Worm (Caenorhabditis elegans) whole organism, young adult: ENCODE measurements around the gene gfm-1.
A peak's percentile ranks its signal among the peaks of the same experiment; 100 is the strongest.

Experiments
- B0019.2 ChIP-seq: fragments of 200-800 bp; sonication (Bioruptor generic); conservative IDR thresholded peaks from 2 replicates; pipeline ENCODE4 v1.3.6; 2022; ENCODE audit warnings: missing genetic modification reagents, missing genetic modification characterization, missing compliant biosample characterization
- C06A6.2 ChIP-seq: fragments of 200-800 bp; sonication (Bioruptor generic); conservative IDR thresholded peaks from 2 replicates; pipeline ENCODE4 v1.3.6; 2022; ENCODE audit warnings: missing genetic modification characterization, missing compliant biosample characterization
- D2030.7 ChIP-seq: fragments of 200-800 bp; sonication (Bioruptor generic); IDR thresholded peaks from 2 replicates; pipeline ENCODE4 v1.3.6; 2022; ENCODE audit warnings: missing genetic modification reagents, missing genetic modification characterization, missing compliant biosample characterization
- F10E7.11 ChIP-seq: sonication (generic microtip); optimal IDR thresholded peaks from 2 replicates; lab custom pipeline; 2017; ENCODE audit warnings: mild to moderate bottlenecking, missing genetic modification characterization, moderate library complexity, missing compliant biosample characterization
- F33H1.4 ChIP-seq: fragments of 200-800 bp; sonication (Bioruptor generic); IDR thresholded peaks from 2 replicates; pipeline ENCODE4 v1.3.6; 2022; ENCODE audit warnings: missing genetic modification reagents, missing genetic modification characterization, missing compliant biosample characterization
- K12H6.12 ChIP-seq: fragments of 200-800 bp; sonication (Bioruptor generic); optimal IDR thresholded peaks from 2 replicates; lab custom pipeline; 2018; ENCODE audit warnings: mild to moderate bottlenecking, missing genetic modification characterization, missing compliant biosample characterization
- T26A5.8 ChIP-seq: sonication (generic microtip); optimal IDR thresholded peaks from 2 replicates; lab custom pipeline; 2016; ENCODE audit warnings: missing genetic modification characterization, missing compliant biosample characterization
- Y53F4B.3 ChIP-seq: fragments of 200-800 bp; sonication (Bioruptor generic); IDR thresholded peaks from 2 replicates; pipeline ENCODE4 v1.3.6; 2022; ENCODE audit warnings: missing genetic modification reagents, missing genetic modification characterization, missing compliant biosample characterization
- Y79H2A.3 ChIP-seq: fragments of 200-800 bp; sonication (Bioruptor generic); conservative IDR thresholded peaks from 2 replicates; pipeline ENCODE4 v1.3.6; 2022; ENCODE audit warnings: missing genetic modification reagents, missing genetic modification characterization, missing compliant biosample characterization
- ZK185.1 ChIP-seq: sonication (generic microtip); optimal IDR thresholded peaks from 2 replicates; lab custom pipeline; 2016; ENCODE audit warnings: mild to moderate bottlenecking, missing genetic modification characterization, missing compliant biosample characterization; ENCODE audit not compliant: poor library complexity, severe bottlenecking
- aptf-2 ChIP-seq: fragments of 200-800 bp; sonication (Bioruptor generic); conservative IDR thresholded peaks from 2 replicates; pipeline ENCODE4 v1.3.6; 2022; ENCODE audit warnings: missing genetic modification reagents, missing genetic modification characterization, missing compliant biosample characterization
- attf-3 ChIP-seq: fragments of 200-800 bp; sonication (Bioruptor generic); conservative IDR thresholded peaks from 2 replicates; pipeline ENCODE4 v1.3.6; 2022; ENCODE audit warnings: missing genetic modification reagents, missing genetic modification characterization, missing compliant biosample characterization
- bed-2 ChIP-seq: fragments of 200-800 bp; sonication (Bioruptor generic); IDR thresholded peaks from 2 replicates; pipeline ENCODE4 v1.3.6; 2022; ENCODE audit warnings: missing genetic modification reagents, missing genetic modification characterization, missing compliant biosample characterization
- ceh-100 ChIP-seq: fragments of 200-800 bp; sonication (Bioruptor generic); IDR thresholded peaks from 2 replicates; pipeline ENCODE4 v1.3.6; 2022; ENCODE audit warnings: missing genetic modification reagents, missing genetic modification characterization, missing compliant biosample characterization
- ceh-79 ChIP-seq: sonication (generic microtip); optimal IDR thresholded peaks from 2 replicates; lab custom pipeline; 2017; ENCODE audit warnings: mild to moderate bottlenecking, missing genetic modification characterization, missing compliant biosample characterization
- ceh-91 ChIP-seq: fragments of 200-800 bp; sonication (Bioruptor generic); IDR thresholded peaks from 2 replicates; pipeline ENCODE4 v1.3.6; 2022; ENCODE audit warnings: missing genetic modification reagents, missing genetic modification characterization, missing compliant biosample characterization
- dox-1 ChIP-seq: fragments of 200-800 bp; sonication (Bioruptor generic); IDR thresholded peaks from 2 replicates; pipeline ENCODE4 v1.3.6; 2022; ENCODE audit warnings: missing genetic modification reagents, missing genetic modification characterization, missing compliant biosample characterization
- efl-1 ChIP-seq: fragments of 150-350 bp; optimal IDR thresholded peaks from 2 replicates; lab custom pipeline; 2014; ENCODE audit warnings: missing biosample characterization, missing genetic modification reagents, missing genetic modification characterization
- egl-44 ChIP-seq: fragments of 200-800 bp; sonication (Bioruptor generic); IDR thresholded peaks from 2 replicates; pipeline ENCODE4 v1.3.6; 2022; ENCODE audit warnings: missing genetic modification reagents, missing genetic modification characterization, missing compliant biosample characterization
- hlh-12 ChIP-seq: sonication (generic microtip); optimal IDR thresholded peaks from 2 replicates; lab custom pipeline; 2016; ENCODE audit warnings: missing genetic modification characterization, missing compliant biosample characterization
- hrde-1 ChIP-seq: sonication (generic microtip); optimal IDR thresholded peaks from 2 replicates; lab custom pipeline; 2016; ENCODE audit warnings: missing genetic modification characterization, mild to moderate bottlenecking, missing compliant biosample characterization, moderate library complexity, missing genotype, missing genetic modification reagents, borderline replicate concordance
- let-526 ChIP-seq: fragments of 200-800 bp; sonication (Bioruptor generic); IDR thresholded peaks from 2 replicates; pipeline ENCODE4 v1.3.6; 2022; ENCODE audit warnings: missing genetic modification reagents, missing genetic modification characterization, missing compliant biosample characterization
- lin-26 ChIP-seq: fragments of 200-800 bp; sonication (Bioruptor generic); IDR thresholded peaks from 2 replicates; pipeline ENCODE4 v1.3.6; 2022; ENCODE audit warnings: missing genetic modification reagents, missing genetic modification characterization, missing compliant biosample characterization
- lin-40 ChIP-seq: sonication (generic microtip); optimal IDR thresholded peaks from 2 replicates; lab custom pipeline; 2016; ENCODE audit warnings: missing genetic modification characterization, mild to moderate bottlenecking, missing compliant biosample characterization, missing genotype, missing genetic modification reagents
- lir-1 ChIP-seq: fragments of 200-800 bp; sonication (Bioruptor generic); conservative IDR thresholded peaks from 2 replicates; pipeline ENCODE4 v1.3.6; 2022; ENCODE audit warnings: missing genetic modification reagents, missing genetic modification characterization, missing compliant biosample characterization
- lsl-1 ChIP-seq: fragments of 200-800 bp; sonication (Bioruptor generic); optimal IDR thresholded peaks from 2 replicates; lab custom pipeline; 2018; ENCODE audit warnings: mild to moderate bottlenecking, missing genetic modification characterization, moderate library complexity, missing compliant biosample characterization
- madf-6 ChIP-seq: fragments of 200-800 bp; sonication (Bioruptor generic); IDR thresholded peaks from 2 replicates; pipeline ENCODE4 v1.3.6; 2022; ENCODE audit warnings: missing genetic modification reagents, missing genetic modification characterization, missing compliant biosample characterization
- madf-8 ChIP-seq: fragments of 200-800 bp; sonication (Bioruptor generic); conservative IDR thresholded peaks from 2 replicates; pipeline ENCODE4 v1.3.6; 2022; ENCODE audit warnings: missing genetic modification reagents, missing genetic modification characterization, missing compliant biosample characterization
- mel-28 ChIP-seq: sonication (generic microtip); optimal IDR thresholded peaks from 2 replicates; lab custom pipeline; 2016; ENCODE audit warnings: borderline replicate concordance, mild to moderate bottlenecking, missing genetic modification characterization, missing compliant biosample characterization
- mxl-1 ChIP-seq: sonication (generic microtip); optimal IDR thresholded peaks from 2 replicates; lab custom pipeline; 2016; ENCODE audit warnings: missing genetic modification characterization, missing compliant biosample characterization
- nfya-1 ChIP-seq: sonication (generic microtip); optimal IDR thresholded peaks from 2 replicates; lab custom pipeline; 2017; ENCODE audit warnings: antibody characterized with exemption, missing compliant biosample characterization, missing genetic modification characterization, borderline replicate concordance; ENCODE audit not compliant: insufficient read depth
- nfya-2 ChIP-seq: fragments of 200-800 bp; sonication (Bioruptor generic); IDR thresholded peaks from 2 replicates; pipeline ENCODE4 v1.3.6; 2022; ENCODE audit warnings: missing genetic modification reagents, missing genetic modification characterization, missing compliant biosample characterization
- nhr-179 ChIP-seq: sonication (generic microtip); optimal IDR thresholded peaks from 2 replicates; lab custom pipeline; 2016; ENCODE audit warnings: mild to moderate bottlenecking, missing genetic modification characterization, missing compliant biosample characterization
- pha-4 ChIP-seq: fragments of 150-350 bp; sonication (generic microtip); optimal IDR thresholded peaks from 2 replicates; lab custom pipeline; 2014; ENCODE audit warnings: missing biosample characterization, missing genetic modification reagents, missing genetic modification characterization
- sea-2 ChIP-seq: fragments of 200-800 bp; sonication (Bioruptor generic); IDR thresholded peaks from 2 replicates; pipeline ENCODE4 v1.3.6; 2022; ENCODE audit warnings: missing genetic modification characterization, missing compliant biosample characterization
- snpc-3.4 ChIP-seq: sonication (generic microtip); optimal IDR thresholded peaks from 2 replicates; lab custom pipeline; 2017; ENCODE audit warnings: missing genetic modification characterization, mild to moderate bottlenecking, missing compliant biosample characterization, antibody characterized with exemption, moderate library complexity, missing genotype, missing genetic modification reagents
- snpc-4 ChIP-seq, 5 experiments: fragments of 150-350 bp in 1 of 5; sonication (generic microtip) in 4 of 5; optimal IDR thresholded peaks; 2 replicates each; lab custom pipeline; 2014 to 2018; ENCODE audit warnings: missing genetic modification characterization in 5 of 5, missing biosample characterization in 3 of 5, antibody characterized with exemption in 2 of 5, mild to moderate bottlenecking in 2 of 5, missing compliant biosample characterization in 2 of 5, missing genotype in 2 of 5, moderate library complexity in 2 of 5, missing genetic modification reagents in 1 of 5
- tbx-9 ChIP-seq: sonication (generic microtip); optimal IDR thresholded peaks from 2 replicates; lab custom pipeline; 2016; ENCODE audit warnings: borderline replicate concordance, missing genetic modification characterization, inconsistent platforms, missing compliant biosample characterization
- unc-130 ChIP-seq: sonication (generic microtip); optimal IDR thresholded peaks from 2 replicates; lab custom pipeline; 2016; ENCODE audit warnings: missing genetic modification reagents, missing genetic modification characterization, missing compliant biosample characterization
- xnd-1 ChIP-seq: sonication (generic microtip); optimal IDR thresholded peaks from 2 replicates; lab custom pipeline; 2016; ENCODE audit warnings: missing genotype, missing genetic modification reagents, missing genetic modification characterization, missing compliant biosample characterization
- zfh-2 ChIP-seq: fragments of 200-800 bp; sonication (Bioruptor generic); conservative IDR thresholded peaks from 2 replicates; pipeline ENCODE4 v1.3.6; 2022; ENCODE audit warnings: missing genetic modification reagents, missing genetic modification characterization, missing compliant biosample characterization
- ztf-18 ChIP-seq: sonication (generic microtip); optimal IDR thresholded peaks from 2 replicates; lab custom pipeline; 2016; ENCODE audit warnings: missing genotype, mild to moderate bottlenecking, missing genetic modification characterization, missing compliant biosample characterization
- ztf-28 ChIP-seq: fragments of 200-800 bp; sonication (Bioruptor generic); IDR thresholded peaks from 2 replicates; pipeline ENCODE4 v1.3.6; 2022; ENCODE audit warnings: missing genetic modification reagents, missing genetic modification characterization, missing compliant biosample characterization
- ztf-6 ChIP-seq: fragments of 200-800 bp; sonication (Bioruptor generic); IDR thresholded peaks from 2 replicates; pipeline ENCODE4 v1.3.6; 2022; ENCODE audit warnings: missing genetic modification reagents, missing genetic modification characterization, missing compliant biosample characterization

Gene gfm-1

ce11 chrII:13122720-13123119, 5.4 kb downstream of the gfm-1 start, which contains the start of gene bath-45:
Gene bath-45 (plus strand): TSS chrII:13123020.
- TF ChIP-seq B0019.2 (GFP tag; lab: Robert Waterston, UW) (no peak), dox-1 (GFP tag; lab: Robert Waterston, UW) (no peak), F10E7.11 (tag; lab: Kevin White, UChicago) (no peak), Y79H2A.3 (GFP tag; lab: Robert Waterston, UW) (no peak), snpc-3.4 (no peak)

- TF ChIP-seq lin-26 (no peak), bed-2 (GFP tag; lab: Robert Waterston, UW) (no peak), ZK185.1 (tag; lab: Kevin White, UChicago) (no peak), T26A5.8 (tag; lab: Kevin White, UChicago) (no peak), let-526 (GFP tag; lab: Robert Waterston, UW) (no peak), lir-1 (GFP tag; lab: Robert Waterston, UW) (no peak), ztf-28 (GFP tag; lab: Robert Waterston, UW) (no peak), nfya-1 (tag; lab: Kevin White, UChicago) (no peak), pha-4 (tag; lab: Kevin White, UChicago) (no peak), hrde-1 (tag; lab: Kevin White, UChicago) (no peak), ceh-79 (no peak), ztf-18 (tag; lab: Kevin White, UChicago) (no peak), mxl-1 (tag; lab: Kevin White, UChicago) (no peak), snpc-4 (GFP tag; optimal IDR thresholded peaks at IDR 0.05; lab: Kevin White, UChicago) (no peak), snpc-4 (tag; optimal IDR thresholded peaks at IDR 0.05; lab: Kevin White, UChicago) (no peak), ztf-6 (GFP tag; lab: Robert Waterston, UW) (no peak), lin-40 (tag; lab: Kevin White, UChicago) (no peak), tbx-9 (tag; lab: Kevin White, UChicago) (no peak), Y53F4B.3 (GFP tag; lab: Robert Waterston, UW) (no peak), C06A6.2 (GFP tag; lab: Robert Waterston, UW) (no peak)
These were observed 12.3 kb downstream of the gfm-1 start, which contains the start of gene F29C12.6 for ce11 chrII:13129602-13130001. Gene F29C12.6 (plus strand): TSS chrII:13129902.

ce11 chrII:13130576-13130975, 13.3 kb downstream of the gfm-1 start:
- TF ChIP-seq nhr-179 (tag; lab: Kevin White, UChicago) (no peak), sea-2 (GFP tag; lab: Robert Waterston, UW) (no peak), snpc-3.4 (no peak), D2030.7 (GFP tag; lab: Robert Waterston, UW) (peak; percentile 52), zfh-2 (no peak), nfya-2 (GFP tag; lab: Robert Waterston, UW) (no peak), egl-44 (GFP tag; lab: Robert Waterston, UW) (no peak), hlh-12 (tag; lab: Kevin White, UChicago) (no peak), ztf-6 (GFP tag; lab: Robert Waterston, UW) (no peak), ceh-91 (GFP tag; lab: Robert Waterston, UW) (peak; percentile 58; the same call in 1 of the 2 replicates), xnd-1 (tag; lab: Kevin White, UChicago) (peak; percentile 41), aptf-2 (GFP tag; lab: Robert Waterston, UW) (no peak), attf-3 (no peak), ceh-100 (GFP tag; lab: Robert Waterston, UW) (no peak), mel-28 (tag; lab: Kevin White, UChicago) (no peak), lsl-1 (GFP tag; lab: Kevin White, UChicago) (no peak), K12H6.12 (tag; lab: Kevin White, UChicago) (no peak), F33H1.4 (GFP tag; lab: Robert Waterston, UW) (peak; percentile 28; the same call in 1 of the 2 replicates), madf-8 (GFP tag; lab: Robert Waterston, UW) (peak; percentile 74), madf-6 (GFP tag; lab: Robert Waterston, UW) (peak; percentile 89), ceh-79 (no peak), efl-1 (GFP tag; lab: Kevin White, UChicago) (peak; percentile 77), unc-130 (no peak), Y53F4B.3 (GFP tag; lab: Robert Waterston, UW) (no peak)
